Fruit fly (Drosophila melanogaster): ENCODE measurements around the gene CG6937.

dm6 chr3R:22634549-22635410 is 50.2 kb downstream of the CG6937 start:
- TF ChIP-seq Rel (GFP tag; optimal IDR thresholded peaks at IDR 0.05), result no peak
- TF ChIP-seq Rel (tag; optimal IDR thresholded peaks at IDR 0.05), result no peak
- TF ChIP-seq usp (GFP tag; optimal IDR thresholded peaks at IDR 0.05), result no peak
- no peak for TF ChIP-seq br (GFP tag; optimal IDR thresholded peaks at IDR 0.05)
- TF ChIP-seq Dfd (GFP tag; optimal IDR thresholded peaks at IDR 0.05), result no peak
- TF ChIP-seq woc (GFP tag; optimal IDR thresholded peaks at IDR 0.05), result no peak
- no peak for TF ChIP-seq Abd-B (GFP tag; optimal IDR thresholded peaks at IDR 0.05)
- TF ChIP-seq psq (GFP tag; optimal IDR thresholded peaks at IDR 0.05), result no peak
- TF ChIP-seq sage (GFP tag; optimal IDR thresholded peaks at IDR 0.05), result no peak
- no peak for TF ChIP-seq pan (optimal IDR thresholded peaks at IDR 0.05)

Measured in whole organism, wandering third instar larva.